Fruit fly (Drosophila melanogaster) Kc167 (cell line): ENCODE results near the gene CG42828.

Experiments
- Myc ChIP-seq: fragments of >200 bp; optimal IDR thresholded peaks from 2 replicates; lab custom pipeline; 2017; ENCODE audit warnings: missing external identifiers
- Sin3A ChIP-seq: fragments of >200 bp; optimal IDR thresholded peaks from 2 replicates; lab custom pipeline; 2018; ENCODE audit warnings: missing external identifiers
- psq ChIP-seq: fragments of >200 bp; optimal IDR thresholded peaks from 2 replicates; lab custom pipeline; 2017; ENCODE audit warnings: missing external identifiers
- ttk ChIP-seq: sonication (Bioruptor generic); optimal IDR thresholded peaks from 2 replicates; lab custom pipeline; 2017; ENCODE audit warnings: missing external identifiers

dm6 chr3R:23365028-23365427 lies 8.5 kb upstream of the CG42828 start:
- no peak for TF ChIP-seq ttk (lab: Kevin White, UChicago)
- TF ChIP-seq psq (lab: Kevin White, UChicago), result no peak
- no peak for TF ChIP-seq Myc (lab: Kevin White, UChicago)
- TF ChIP-seq Sin3A, result no peak
